Fruit fly (Drosophila melanogaster): Measurements from ENCODE around the gene CG34448.

The CG34448 gene

DNA sequence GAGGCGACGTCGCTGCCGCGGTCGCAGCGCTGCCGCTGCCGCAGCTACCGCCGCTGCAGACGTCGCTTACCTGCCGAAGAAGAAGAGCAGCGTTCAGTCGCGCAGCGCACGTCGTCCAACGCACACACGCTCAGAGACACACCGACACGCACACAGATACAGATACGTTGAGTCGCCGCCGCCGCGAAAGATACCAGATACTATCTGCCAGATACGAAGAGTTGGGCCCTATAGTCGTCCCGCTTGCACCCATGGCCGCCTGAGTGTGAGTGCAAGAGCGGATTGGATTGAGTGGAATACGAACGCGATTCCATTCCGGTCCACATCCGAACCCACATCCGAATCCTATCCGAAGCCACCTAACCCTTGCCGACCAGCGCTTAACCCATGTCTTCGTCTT lies 36.9 kb upstream of the CG34448 start (continued):
- no peak for TF ChIP-seq CG8089 (GFP tag; optimal IDR thresholded peaks at IDR 0.05)
- TF ChIP-seq dmrt99B (tag; optimal IDR thresholded peaks at IDR 0.05), result no peak
- TF ChIP-seq Myb (GFP tag; optimal IDR thresholded peaks at IDR 0.05), result no peak
- TF ChIP-seq rib (GFP tag; IDR thresholded peaks at IDR 0.05), result no peak
- TF ChIP-seq Rx (GFP tag; IDR thresholded peaks at IDR 0.05), result no peak
- TF ChIP-seq ranshi (GFP tag; IDR thresholded peaks at IDR 0.05), result no peak
- no peak for TF ChIP-seq CG17568 (GFP tag; optimal IDR thresholded peaks at IDR 0.05)
- TF ChIP-seq Atf6 (GFP tag; IDR thresholded peaks at IDR 0.05), result no peak
- no peak for TF ChIP-seq CG14667 (GFP tag; IDR thresholded peaks at IDR 0.05)
- no peak for TF ChIP-seq CG8944 (GFP tag; optimal IDR thresholded peaks at IDR 0.05)
- peak; percentile 47 for TF ChIP-seq bbx (GFP tag; IDR thresholded peaks at IDR 0.05; ENCODE audit: partially characterized antibody)
- TF ChIP-seq psq (GFP tag; optimal IDR thresholded peaks at IDR 0.05), result no peak
- no peak for TF ChIP-seq CG11085 (GFP tag; IDR thresholded peaks at IDR 0.05)
- no peak for TF ChIP-seq CG42726 (GFP tag; IDR thresholded peaks at IDR 0.05; ENCODE audit: partially characterized antibody)
- TF ChIP-seq CG18619 (GFP tag; optimal IDR thresholded peaks at IDR 0.05), result no peak
- TF ChIP-seq Pdp1 (GFP tag; optimal IDR thresholded peaks at IDR 0.05), result no peak
- no peak for TF ChIP-seq abd-A (tag; optimal IDR thresholded peaks at IDR 0.05)
- TF ChIP-seq kay (GFP tag; optimal IDR thresholded peaks at IDR 0.05), result no peak
- no peak for TF ChIP-seq Doc3 (GFP tag; IDR thresholded peaks at IDR 0.05; ENCODE audit: partially characterized antibody)
- TF ChIP-seq Ets65A (GFP tag), result no peak
- TF ChIP-seq dimm (GFP tag; IDR thresholded peaks at IDR 0.05), result no peak
- no peak for TF ChIP-seq Dref (GFP tag; IDR thresholded peaks at IDR 0.05)
- TF ChIP-seq z (GFP tag; IDR thresholded peaks at IDR 0.05), result peak; percentile 99
- no peak for TF ChIP-seq CG31224 (GFP tag; IDR thresholded peaks at IDR 0.05)
- TF ChIP-seq gsb (GFP tag; IDR thresholded peaks at IDR 0.05), result no peak
- TF ChIP-seq CG18011 (GFP tag; optimal IDR thresholded peaks at IDR 0.05), result no peak
- TF ChIP-seq chinmo (GFP tag; IDR thresholded peaks at IDR 0.05; ENCODE audit: partially characterized antibody), result peak; percentile 81; the same call in 2 of the 4 replicates
- TF ChIP-seq CkIIα-i1 (GFP tag; IDR thresholded peaks at IDR 0.05), result no peak
- TF ChIP-seq Fer2 (tag; optimal IDR thresholded peaks at IDR 0.05), result no peak
- TF ChIP-seq CG8478 (optimal IDR thresholded peaks at IDR 0.05), result peak; percentile 86
- TF ChIP-seq Sry-δ (GFP tag; optimal IDR thresholded peaks at IDR 0.05), result no peak
- TF ChIP-seq CG9609 (GFP tag; optimal IDR thresholded peaks at IDR 0.05), result no peak
- TF ChIP-seq sna (GFP tag; IDR thresholded peaks at IDR 0.05; ENCODE audit: partially characterized antibody), result no peak
- no peak for TF ChIP-seq gt (GFP tag; IDR thresholded peaks at IDR 0.05)
- peak; percentile 70; the same call in 2 of the 3 replicates for TF ChIP-seq ci (GFP tag; IDR thresholded peaks at IDR 0.05)
- peak; percentile 44 for TF ChIP-seq oc (tag; optimal IDR thresholded peaks at IDR 0.05)
- no peak for TF ChIP-seq dysf (GFP tag; IDR thresholded peaks at IDR 0.05)
- TF ChIP-seq crc (GFP tag; optimal IDR thresholded peaks at IDR 0.05), result no peak
- TF ChIP-seq CHES-1-like (GFP tag; optimal IDR thresholded peaks at IDR 0.05), result no peak
- no peak for TF ChIP-seq Blimp-1 (GFP tag; optimal IDR thresholded peaks at IDR 0.05)
- no peak for TF ChIP-seq ind (GFP tag; optimal IDR thresholded peaks at IDR 0.05)
- TF ChIP-seq Hmr (GFP tag; optimal IDR thresholded peaks at IDR 0.05), result no peak
- TF ChIP-seq Ravus (GFP tag; IDR thresholded peaks at IDR 0.05), result no peak
- TF ChIP-seq CG12071 (GFP tag; optimal IDR thresholded peaks at IDR 0.05), result no peak
- TF ChIP-seq cad (GFP tag; optimal IDR thresholded peaks at IDR 0.05), result no peak
- TF ChIP-seq CTCF (GFP tag; optimal IDR thresholded peaks at IDR 0.05), result no peak
- no peak for TF ChIP-seq CG13296 (GFP tag; optimal IDR thresholded peaks at IDR 0.05)
- no peak for TF ChIP-seq Taf1 (GFP tag; IDR thresholded peaks at IDR 0.05)
- TF ChIP-seq CG6683 (GFP tag; optimal IDR thresholded peaks at IDR 0.05), result no peak
- no peak for TF ChIP-seq pita (GFP tag; optimal IDR thresholded peaks at IDR 0.05)
- no peak for TF ChIP-seq slp2 (GFP tag; optimal IDR thresholded peaks at IDR 0.05)
- TF ChIP-seq CG12236 (GFP tag; optimal IDR thresholded peaks at IDR 0.05), result no peak
- TF ChIP-seq CG4360 (GFP tag; IDR thresholded peaks at IDR 0.05), result no peak
- no peak for TF ChIP-seq Drgx (GFP tag; IDR thresholded peaks at IDR 0.05)
